Worm (Caenorhabditis elegans) whole organism, L2 larva: ENCODE data around the gene C13G5.2.
A peak's percentile ranks its signal among the peaks of the same experiment; 100 is the strongest.

ENCODE experiments used
- R02D3.7 ChIP-seq: fragments of 150-350 bp; optimal IDR thresholded peaks from 2 replicates; lab custom pipeline; 2014; ENCODE audit warnings: missing biosample characterization, missing genetic modification characterization
- Y55F3AM.14 ChIP-seq: fragments of 200-800 bp; sonication (Bioruptor generic); optimal IDR thresholded peaks from 2 replicates; lab custom pipeline; 2018; ENCODE audit warnings: mild to moderate bottlenecking, missing genetic modification characterization, missing compliant biosample characterization
- alr-1 ChIP-seq: fragments of 150-350 bp; optimal IDR thresholded peaks from 2 replicates; lab custom pipeline; 2014; ENCODE audit warnings: missing biosample characterization, missing genetic modification characterization
- aly-2 ChIP-seq: fragments of 150-350 bp; optimal IDR thresholded peaks from 2 replicates; lab custom pipeline; 2014; ENCODE audit warnings: missing biosample characterization, missing genetic modification characterization
- ama-1 ChIP-seq: fragments of 150-350 bp; optimal IDR thresholded peaks from 2 replicates; lab custom pipeline; 2018; ENCODE audit warnings: inconsistent platforms
- blmp-1 ChIP-seq: sonication (generic microtip); optimal IDR thresholded peaks from 2 replicates; lab custom pipeline; 2017; ENCODE audit warnings: missing genetic modification characterization, mild to moderate bottlenecking, missing compliant biosample characterization, antibody characterized with exemption, moderate library complexity; ENCODE audit not compliant: insufficient read depth
- ceh-82 ChIP-seq: fragments of 150-350 bp; optimal IDR thresholded peaks from 2 replicates; lab custom pipeline; 2014; ENCODE audit warnings: missing biosample characterization, missing genetic modification characterization
- crh-2 ChIP-seq: sonication (generic microtip); optimal IDR thresholded peaks from 2 replicates; lab custom pipeline; 2017; ENCODE audit warnings: missing biosample characterization, missing genetic modification characterization
- dmd-4 ChIP-seq: sonication (generic microtip); optimal IDR thresholded peaks from 2 replicates; lab custom pipeline; 2017; ENCODE audit warnings: missing biosample characterization, missing genetic modification characterization
- egl-27 ChIP-seq: sonication (generic microtip); optimal IDR thresholded peaks from 3 replicates; lab custom pipeline; 2017; ENCODE audit warnings: missing biosample characterization, missing genetic modification reagents, missing genetic modification characterization
- elt-1 ChIP-seq: fragments of 150-350 bp; optimal IDR thresholded peaks from 2 replicates; lab custom pipeline; 2014; ENCODE audit warnings: missing biosample characterization, missing genetic modification characterization
- elt-3 ChIP-seq: sonication (generic microtip); optimal IDR thresholded peaks from 2 replicates; lab custom pipeline; 2017; ENCODE audit warnings: missing biosample characterization, missing genetic modification characterization
- fos-1 ChIP-seq: fragments of 150-350 bp; optimal IDR thresholded peaks from 2 replicates; lab custom pipeline; 2014; ENCODE audit warnings: missing biosample characterization, missing genetic modification characterization
- lin-11 ChIP-seq: fragments of 150-350 bp; sonication (generic microtip); optimal IDR thresholded peaks from 2 replicates; lab custom pipeline; 2014; ENCODE audit warnings: missing biosample characterization, missing genetic modification characterization, inconsistent platforms, mixed read lengths
- lin-13 ChIP-seq: fragments of 150-350 bp; optimal IDR thresholded peaks from 2 replicates; lab custom pipeline; 2014; ENCODE audit warnings: missing biosample characterization, missing genetic modification reagents, missing genetic modification characterization
- lin-39 ChIP-seq: fragments of 150-350 bp; optimal IDR thresholded peaks from 2 replicates; lab custom pipeline; 2014; ENCODE audit warnings: missing biosample characterization, missing genetic modification reagents, missing genetic modification characterization
- lsy-2 ChIP-seq, 2 experiments: fragments of 150-350 bp in 1 of 2; sonication (generic microtip) in 1 of 2; optimal IDR thresholded peaks; 2 replicates each; lab custom pipeline; 2014 to 2017; ENCODE audit warnings: missing biosample characterization in 2 of 2, missing genetic modification characterization in 2 of 2
- mab-5 ChIP-seq: fragments of 150-350 bp; optimal IDR thresholded peaks from 2 replicates; lab custom pipeline; 2014; ENCODE audit warnings: missing biosample characterization, missing genetic modification characterization
- mbf-1 ChIP-seq: sonication (generic microtip); optimal IDR thresholded peaks from 2 replicates; lab custom pipeline; 2017; ENCODE audit warnings: missing biosample characterization, missing genetic modification characterization
- mdl-1 ChIP-seq, 2 experiments: fragments of 150-350 bp in 1 of 2; sonication (generic microtip) in 1 of 2; optimal IDR thresholded peaks; 2 replicates each; lab custom pipeline; 2017; ENCODE audit warnings: missing biosample characterization in 2 of 2, missing genetic modification characterization in 2 of 2
- nhr-10 ChIP-seq: sonication (generic microtip); optimal IDR thresholded peaks from 2 replicates; lab custom pipeline; 2017; ENCODE audit warnings: missing biosample characterization, missing genetic modification characterization
- nhr-11 ChIP-seq: fragments of 150-350 bp; optimal IDR thresholded peaks from 2 replicates; lab custom pipeline; 2014; ENCODE audit warnings: missing biosample characterization, missing genetic modification characterization
- nhr-12 ChIP-seq: fragments of 150-350 bp; optimal IDR thresholded peaks from 2 replicates; lab custom pipeline; 2014; ENCODE audit warnings: missing biosample characterization, missing genetic modification characterization
- nhr-129 ChIP-seq: fragments of 150-350 bp; optimal IDR thresholded peaks from 2 replicates; lab custom pipeline; 2014; ENCODE audit warnings: missing biosample characterization, missing genetic modification characterization
- nhr-21 ChIP-seq: fragments of 150-350 bp; optimal IDR thresholded peaks from 2 replicates; lab custom pipeline; 2014; ENCODE audit warnings: missing biosample characterization, missing genetic modification characterization
- nhr-23 ChIP-seq: fragments of 150-350 bp; optimal IDR thresholded peaks from 2 replicates; lab custom pipeline; 2014; ENCODE audit warnings: missing biosample characterization, missing genetic modification reagents, missing genetic modification characterization
- nhr-237 ChIP-seq: fragments of 150-350 bp; optimal IDR thresholded peaks from 2 replicates; lab custom pipeline; 2014; ENCODE audit warnings: missing biosample characterization, missing genetic modification characterization
- nhr-25 ChIP-seq: fragments of 150-350 bp; sonication (generic microtip); optimal IDR thresholded peaks from 3 replicates; lab custom pipeline; 2014; ENCODE audit warnings: missing biosample characterization, missing genetic modification characterization
- nhr-6 ChIP-seq: fragments of 150-350 bp; optimal IDR thresholded peaks from 2 replicates; lab custom pipeline; 2014; ENCODE audit warnings: missing biosample characterization, missing genetic modification characterization
- nhr-77 ChIP-seq: fragments of 150-350 bp; optimal IDR thresholded peaks from 2 replicates; lab custom pipeline; 2014; ENCODE audit warnings: missing biosample characterization, missing genetic modification characterization
- peb-1 ChIP-seq: fragments of 150-350 bp; optimal IDR thresholded peaks from 2 replicates; lab custom pipeline; 2014; ENCODE audit warnings: missing biosample characterization, missing genetic modification characterization
- sem-4 ChIP-seq: fragments of 150-350 bp; optimal IDR thresholded peaks from 2 replicates; lab custom pipeline; 2014; ENCODE audit warnings: missing biosample characterization, missing genetic modification reagents, missing genetic modification characterization
- sma-3 ChIP-seq: sonication (generic microtip); optimal IDR thresholded peaks from 2 replicates; lab custom pipeline; 2016; ENCODE audit warnings: missing genetic modification reagents, missing genetic modification characterization, missing compliant biosample characterization
- sma-9 ChIP-seq, 2 experiments: fragments of 150-350 bp in 1 of 2; sonication (generic microtip) in 1 of 2; optimal IDR thresholded peaks; 2 replicates each; lab custom pipeline; 2014 to 2016; ENCODE audit warnings: missing genetic modification characterization in 2 of 2, mild to moderate bottlenecking in 1 of 2, missing biosample characterization in 1 of 2, missing compliant biosample characterization in 1 of 2, missing genetic modification reagents in 1 of 2, moderate library complexity in 1 of 2
- snpc-4 ChIP-seq: fragments of 150-350 bp; optimal IDR thresholded peaks from 2 replicates; lab custom pipeline; 2014; ENCODE audit warnings: missing biosample characterization, missing genetic modification characterization
- unc-39 ChIP-seq: fragments of 150-350 bp; optimal IDR thresholded peaks from 2 replicates; lab custom pipeline; 2014; ENCODE audit warnings: missing biosample characterization, missing genetic modification characterization
- unc-55 ChIP-seq: fragments of 150-350 bp; sonication (generic microtip); optimal IDR thresholded peaks from 3 replicates; lab custom pipeline; 2014; ENCODE audit warnings: missing biosample characterization, missing genetic modification reagents, missing genetic modification characterization
- unc-62 ChIP-seq: fragments of 150-350 bp; optimal IDR thresholded peaks from 2 replicates; lab custom pipeline; 2014; ENCODE audit warnings: missing biosample characterization, missing genetic modification reagents, missing genetic modification characterization
- zag-1 ChIP-seq: fragments of 150-350 bp; optimal IDR thresholded peaks from 2 replicates; lab custom pipeline; 2014; ENCODE audit warnings: missing biosample characterization, missing genetic modification characterization
- ztf-1 ChIP-seq: fragments of 200-800 bp; sonication (Bioruptor generic); conservative IDR thresholded peaks from 2 replicates; pipeline ENCODE4 v1.3.6; 2022; ENCODE audit warnings: missing genetic modification characterization, missing compliant biosample characterization
- ztf-11 ChIP-seq: sonication (generic microtip); optimal IDR thresholded peaks from 2 replicates; lab custom pipeline; 2017; ENCODE audit warnings: missing biosample characterization, missing genetic modification characterization
- ztf-4 ChIP-seq: fragments of 150-350 bp; optimal IDR thresholded peaks from 2 replicates; lab custom pipeline; 2014; ENCODE audit warnings: missing biosample characterization, missing genetic modification characterization

The C13G5.2 gene

DNA sequence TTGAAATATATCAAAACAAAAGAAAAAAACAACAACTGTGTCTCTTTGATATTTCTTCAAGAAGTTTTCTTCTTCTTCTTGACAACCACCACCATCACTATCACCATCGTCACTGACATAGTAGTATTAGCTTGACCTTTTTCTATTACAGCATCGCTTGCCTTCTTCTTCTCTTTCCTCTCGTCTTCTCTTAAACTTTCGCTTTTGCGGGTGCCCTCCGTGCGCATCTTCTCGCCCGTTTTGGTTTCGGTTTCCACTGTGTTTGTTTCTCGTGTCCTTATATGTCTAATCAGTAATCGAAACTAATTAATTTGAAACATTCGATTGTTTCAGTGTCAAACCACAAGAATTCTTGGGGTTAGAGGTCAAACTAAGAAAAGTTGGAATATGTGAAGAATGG is 38.9 kb downstream of the C13G5.2 start:
- no peak for TF ChIP-seq unc-39
- no peak for TF ChIP-seq egl-27 (tag; lab: Kevin White, UChicago)
- no peak for TF ChIP-seq nhr-23 (tag; lab: Kevin White, UChicago)
- no peak for TF ChIP-seq nhr-77 (tag; lab: Kevin White, UChicago)
- TF ChIP-seq ztf-11 = no peak
- TF ChIP-seq R02D3.7 (tag; lab: Kevin White, UChicago) = no peak
- TF ChIP-seq ztf-4 (tag; lab: Kevin White, UChicago) = no peak
- no peak for TF ChIP-seq ceh-82 (tag; lab: Kevin White, UChicago)
- no peak for TF ChIP-seq dmd-4 (tag; lab: Kevin White, UChicago)
- TF ChIP-seq lsy-2 (tag; optimal IDR thresholded peaks at IDR 0.05; lab: Kevin White, UChicago) = no peak
- no peak for TF ChIP-seq aly-2 (tag; lab: Kevin White, UChicago)
- TF ChIP-seq lin-11 (tag; lab: Kevin White, UChicago) = no peak
- TF ChIP-seq peb-1 = no peak
- TF ChIP-seq nhr-237 (tag; lab: Kevin White, UChicago) = no peak
- no peak for TF ChIP-seq ztf-1 (GFP tag; lab: Robert Waterston, UW)
- TF ChIP-seq snpc-4 (tag; lab: Kevin White, UChicago) = no peak
- no peak for TF ChIP-seq zag-1 (tag; lab: Kevin White, UChicago)
- no peak for TF ChIP-seq mbf-1 (tag; lab: Kevin White, UChicago)
- TF ChIP-seq mab-5 (tag; lab: Kevin White, UChicago) = no peak
- TF ChIP-seq sma-3 (GFP tag; lab: Kevin White, UChicago) = no peak
- no peak for TF ChIP-seq nhr-10 (tag; lab: Kevin White, UChicago)
- no peak for TF ChIP-seq ama-1 (lab: Kevin White, UChicago)
- no peak for TF ChIP-seq nhr-6 (tag; lab: Kevin White, UChicago)
- TF ChIP-seq nhr-25 (tag; lab: Kevin White, UChicago) = peak; percentile 48
- no peak for TF ChIP-seq mdl-1 (tag; optimal IDR thresholded peaks at IDR 0.05; lab: Kevin White, UChicago)
- no peak for TF ChIP-seq nhr-129
- no peak for TF ChIP-seq Y55F3AM.14 (GFP tag; lab: Kevin White, UChicago)
- TF ChIP-seq sma-9 (GFP tag; optimal IDR thresholded peaks at IDR 0.05; lab: Kevin White, UChicago) = peak; percentile 11
- TF ChIP-seq sma-9 (tag; optimal IDR thresholded peaks at IDR 0.05; lab: Kevin White, UChicago) = no peak
- TF ChIP-seq nhr-11 (tag; lab: Kevin White, UChicago) = no peak
- TF ChIP-seq elt-1 (tag; lab: Kevin White, UChicago) = no peak
- no peak for TF ChIP-seq nhr-12 (tag; lab: Kevin White, UChicago)
- no peak for TF ChIP-seq sem-4 (tag; lab: Kevin White, UChicago)
- no peak for TF ChIP-seq unc-62 (GFP tag; lab: Kevin White, UChicago)
- peak; percentile 92 for TF ChIP-seq blmp-1 (tag; lab: Kevin White, UChicago)
- TF ChIP-seq alr-1 (tag; lab: Kevin White, UChicago) = no peak
- no peak for TF ChIP-seq lin-13 (GFP tag; lab: Kevin White, UChicago)
- TF ChIP-seq fos-1 (tag; lab: Kevin White, UChicago) = peak; percentile 4
- no peak for TF ChIP-seq elt-3 (tag; lab: Kevin White, UChicago)
- peak; percentile 22 for TF ChIP-seq crh-2 (tag; lab: Kevin White, UChicago)
- no peak for TF ChIP-seq unc-55 (GFP tag; lab: Kevin White, UChicago)
- no peak for TF ChIP-seq lin-39

DNA sequence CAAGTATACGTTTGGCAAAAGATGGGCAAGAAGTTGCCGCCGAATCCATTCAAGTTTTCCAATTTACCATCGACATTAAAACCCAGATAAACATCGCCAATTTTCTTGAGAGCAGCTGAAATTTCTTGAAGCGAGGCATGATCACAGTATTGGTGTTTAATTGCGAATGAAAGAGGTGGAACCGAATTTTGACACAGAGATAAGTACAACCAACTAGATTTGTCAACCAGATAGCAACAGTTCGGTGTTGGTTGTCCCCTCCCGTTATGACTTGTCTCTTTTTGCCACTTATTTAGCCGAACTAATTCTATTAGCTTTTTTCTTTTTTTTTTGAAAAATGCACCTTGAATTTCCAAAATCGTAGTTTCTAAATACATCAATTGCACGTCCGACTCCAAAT is 39.9 kb downstream of the C13G5.2 start:
- TF ChIP-seq nhr-21 (tag; lab: Kevin White, UChicago) (no peak), fos-1 (tag; lab: Kevin White, UChicago) (no peak), unc-62 (GFP tag; lab: Kevin White, UChicago) (no peak), lin-39 (no peak), egl-27 (tag; lab: Kevin White, UChicago) (no peak), nhr-11 (tag; lab: Kevin White, UChicago) (no peak), peb-1 (no peak)
